Fruit fly (Drosophila melanogaster) whole organism, pupa: ENCODE results near the gene Proc-R.
A peak's percentile ranks its signal among the peaks of the same experiment; 100 is the strongest.

Experiments
- CG10348 ChIP-seq: fragments of 200-800 bp; sonication (Bioruptor generic); IDR thresholded peaks from 2 replicates; pipeline ENCODE4 v1.3.6; 2022; ENCODE audit warnings: missing biosample characterization, missing genetic modification characterization
- CG12605 ChIP-seq: fragments of 200-800 bp; sonication (Bioruptor generic); IDR thresholded peaks from 2 replicates; pipeline ENCODE4 v1.3.6; 2022; ENCODE audit warnings: missing biosample characterization, missing genetic modification characterization
- CG13204 ChIP-seq: fragments of 200-800 bp; sonication (Bioruptor generic); optimal IDR thresholded peaks from 2 replicates; lab custom pipeline; 2018; ENCODE audit warnings: missing biosample characterization, mild to moderate bottlenecking, missing genetic modification characterization, moderate library complexity
- CG14655 ChIP-seq: fragments of 200-800 bp; sonication (Bioruptor generic); optimal IDR thresholded peaks from 3 replicates; lab custom pipeline; 2017; ENCODE audit warnings: mild to moderate bottlenecking, missing biosample characterization, missing genetic modification reagents, missing genetic modification characterization
- CG15710 ChIP-seq: fragments of 200-800 bp; sonication (Bioruptor generic); optimal IDR thresholded peaks from 2 replicates; lab custom pipeline; 2018; ENCODE audit warnings: missing biosample characterization, mild to moderate bottlenecking, missing genetic modification characterization, moderate library complexity
- CG17806 ChIP-seq: fragments of 200-800 bp; sonication (Bioruptor generic); optimal IDR thresholded peaks from 2 replicates; lab custom pipeline; 2018; ENCODE audit warnings: missing biosample characterization, mild to moderate bottlenecking, missing genetic modification characterization, moderate library complexity
- CG32121 ChIP-seq: fragments of 200-800 bp; sonication (Bioruptor generic); IDR thresholded peaks from 2 replicates; pipeline ENCODE4 v1.3.6; 2022; ENCODE audit warnings: missing biosample characterization, missing genetic modification characterization
- CG34367 ChIP-seq: fragments of 200-800 bp; sonication (Bioruptor generic); optimal IDR thresholded peaks from 2 replicates; lab custom pipeline; 2018; ENCODE audit warnings: missing biosample characterization, mild to moderate bottlenecking, missing genetic modification characterization
- CG4496 ChIP-seq: fragments of 200-800 bp; sonication (Bioruptor generic); IDR thresholded peaks from 3 replicates; pipeline ENCODE4 v1.3.6; 2022; ENCODE audit warnings: missing biosample characterization, missing genetic modification characterization
- CG8159 ChIP-seq: fragments of 200-800 bp; sonication (Bioruptor generic); optimal IDR thresholded peaks from 3 replicates; lab custom pipeline; 2018; ENCODE audit warnings: missing biosample characterization, mild to moderate bottlenecking, missing genetic modification characterization, moderate library complexity
- CG8301 ChIP-seq: fragments of 200-800 bp; sonication (Bioruptor generic); optimal IDR thresholded peaks from 2 replicates; lab custom pipeline; 2018; ENCODE audit warnings: missing biosample characterization, mild to moderate bottlenecking, missing genetic modification characterization
- CG9948 ChIP-seq: fragments of 200-800 bp; sonication (Bioruptor generic); optimal IDR thresholded peaks from 2 replicates; lab custom pipeline; 2018; ENCODE audit warnings: missing biosample characterization, mild to moderate bottlenecking, missing genetic modification characterization, moderate library complexity
- D1 ChIP-seq: fragments of 200-800 bp; sonication (Bioruptor generic); optimal IDR thresholded peaks from 2 replicates; lab custom pipeline; 2018; ENCODE audit warnings: missing biosample characterization, mild to moderate bottlenecking, missing genetic modification characterization, moderate library complexity
- EcR ChIP-seq: fragments of 200-800 bp; sonication (Bioruptor generic); optimal IDR thresholded peaks from 3 replicates; lab custom pipeline; 2019; ENCODE audit warnings: missing biosample characterization, missing genetic modification characterization, mild to moderate bottlenecking, moderate library complexity, missing genetic modification reagents
- Ets98B ChIP-seq: fragments of 200-800 bp; sonication (Bioruptor generic); IDR thresholded peaks from 2 replicates; pipeline ENCODE4 v1.3.6; 2022; ENCODE audit warnings: missing biosample characterization, missing genetic modification characterization
- Pif1A ChIP-seq: fragments of 200-800 bp; sonication (Bioruptor generic); optimal IDR thresholded peaks from 3 replicates; lab custom pipeline; 2016; ENCODE audit warnings: missing biosample characterization, missing genetic modification characterization
- Pif1B ChIP-seq: fragments of 200-800 bp; sonication (Bioruptor generic); optimal IDR thresholded peaks from 3 replicates; lab custom pipeline; 2016; ENCODE audit warnings: missing biosample characterization, missing genetic modification characterization
- Snoo ChIP-seq: fragments of 200-800 bp; sonication (Bioruptor generic); optimal IDR thresholded peaks from 3 replicates; lab custom pipeline; 2017; ENCODE audit warnings: missing biosample characterization, mild to moderate bottlenecking, missing genetic modification characterization, inconsistent platforms
- fd96Ca ChIP-seq: fragments of 200-800 bp; sonication (Bioruptor generic); IDR thresholded peaks from 3 replicates; pipeline ENCODE4 v1.3.6; 2022; ENCODE audit warnings: missing biosample characterization, missing genetic modification characterization
- gl ChIP-seq: fragments of 200-800 bp; sonication (Bioruptor generic); optimal IDR thresholded peaks from 2 replicates; lab custom pipeline; 2018; ENCODE audit warnings: missing biosample characterization, mild to moderate bottlenecking, missing genetic modification characterization
- rn ChIP-seq: fragments of 200-800 bp; sonication (Bioruptor generic); IDR thresholded peaks from 2 replicates; pipeline ENCODE4 v1.3.6; 2022; ENCODE audit warnings: missing biosample characterization, missing genetic modification characterization

Proc-R gene

dm6 chrX:4707237-4708066 lies at the start of gene Proc-R:
TSS of gene Proc-R (plus strand) at chrX:4707916.
- TF ChIP-seq CG4496 (GFP tag; lab: Robert Waterston, UW) (peak; percentile 42; the same call in 1 of the 3 replicates), D1 (tag; lab: Kevin White, UChicago) (no peak), CG10348 (GFP tag; lab: Robert Waterston, UW) (no peak), Ets98B (GFP tag; lab: Robert Waterston, UW) (no peak), CG12605 (GFP tag; lab: Robert Waterston, UW) (0 out of 2 replicates have a peak, but pooled peaks have one; percentile 24), EcR (GFP tag; lab: Kevin White, UChicago) (no peak), CG32121 (GFP tag; lab: Robert Waterston, UW) (peak; percentile 42; the same call in 1 of the 2 replicates), CG13204 (GFP tag; lab: Kevin White, UChicago) (no peak), CG17806 (no peak), fd96Ca (no peak), rn (GFP tag; lab: Robert Waterston, UW) (no peak), gl (no peak), CG34367 (tag; lab: Kevin White, UChicago) (no peak), CG15710 (tag; lab: Kevin White, UChicago) (no peak), Pif1A (GFP tag; lab: Kevin White, UChicago) (no peak), CG8159 (no peak), Snoo (tag; lab: Kevin White, UChicago) (no peak), CG9948 (no peak), CG14655 (no peak)

- TF ChIP-seq CG9948: peak; percentile 25
- peak; percentile 9 for TF ChIP-seq CG15710 (tag; lab: Kevin White, UChicago)
- no peak for TF ChIP-seq CG17806
- peak; percentile 32 for TF ChIP-seq CG8159
Measured at dm6 chrX:4660642-4661252, 47.0 kb upstream of the Proc-R start.

- TF ChIP-seq Pif1A (GFP tag; lab: Kevin White, UChicago): peak; percentile 1
- no peak for TF ChIP-seq Pif1B (GFP tag; lab: Kevin White, UChicago)
- no peak for TF ChIP-seq CG12605 (GFP tag; lab: Robert Waterston, UW)
- no peak for TF ChIP-seq Ets98B (GFP tag; lab: Robert Waterston, UW)
- TF ChIP-seq CG8301 (tag; lab: Kevin White, UChicago): no peak
- TF ChIP-seq gl: peak; percentile 5
- TF ChIP-seq rn (GFP tag; lab: Robert Waterston, UW): no peak
- TF ChIP-seq CG15710 (tag; lab: Kevin White, UChicago): peak; percentile 8
- TF ChIP-seq CG14655: no peak
- TF ChIP-seq CG34367 (tag; lab: Kevin White, UChicago): no peak
- peak; percentile 43 for TF ChIP-seq EcR (GFP tag; lab: Kevin White, UChicago)
- TF ChIP-seq CG9948: no peak
- TF ChIP-seq Snoo (tag; lab: Kevin White, UChicago): no peak
- no peak for TF ChIP-seq CG32121 (GFP tag; lab: Robert Waterston, UW)
- no peak for TF ChIP-seq CG4496 (GFP tag; lab: Robert Waterston, UW)
- no peak for TF ChIP-seq CG8159
- TF ChIP-seq CG17806: no peak
- no peak for TF ChIP-seq CG10348 (GFP tag; lab: Robert Waterston, UW)
- no peak for TF ChIP-seq CG13204 (GFP tag; lab: Kevin White, UChicago)
- no peak for TF ChIP-seq fd96Ca
- no peak for TF ChIP-seq D1 (tag; lab: Kevin White, UChicago)
Measured at dm6 chrX:4664107-4664506, 43.6 kb upstream of the Proc-R start.

- TF ChIP-seq CG8159: peak; percentile 94
- TF ChIP-seq CG17806: peak; percentile 93
- TF ChIP-seq CG9948: peak; percentile 94
- peak; percentile 68 for TF ChIP-seq EcR (GFP tag; lab: Kevin White, UChicago)
- TF ChIP-seq Snoo (tag; lab: Kevin White, UChicago): peak; percentile 98
- TF ChIP-seq Ets98B (GFP tag; lab: Robert Waterston, UW): peak; percentile 98
- peak; percentile 85 for TF ChIP-seq gl
- TF ChIP-seq CG15710 (tag; lab: Kevin White, UChicago): peak; percentile 96
- peak; percentile 94 for TF ChIP-seq CG13204 (GFP tag; lab: Kevin White, UChicago)
- TF ChIP-seq CG4496 (GFP tag; lab: Robert Waterston, UW): peak; percentile 98
- TF ChIP-seq CG8301 (tag; lab: Kevin White, UChicago): peak; percentile 94
- TF ChIP-seq Pif1B (GFP tag; lab: Kevin White, UChicago): peak; percentile 95
- TF ChIP-seq Pif1A (GFP tag; lab: Kevin White, UChicago): peak; percentile 98
- TF ChIP-seq fd96Ca: peak; percentile 98
- TF ChIP-seq CG10348 (GFP tag; lab: Robert Waterston, UW): peak; percentile 95
- peak; percentile 91 for TF ChIP-seq D1 (tag; lab: Kevin White, UChicago)
- peak; percentile 92 for TF ChIP-seq rn (GFP tag; lab: Robert Waterston, UW)
- peak; percentile 96 for TF ChIP-seq CG12605 (GFP tag; lab: Robert Waterston, UW)
- TF ChIP-seq CG14655: peak; percentile 95
- peak; percentile 98 for TF ChIP-seq CG32121 (GFP tag; lab: Robert Waterston, UW)
- peak; percentile 93 for TF ChIP-seq CG34367 (tag; lab: Kevin White, UChicago)
Measured at dm6 chrX:4666650-4667360, 40.9 kb upstream of the Proc-R start, which contains the start of gene CG3009. TSS of gene CG3009 (minus strand) at chrX:4666700.
